Worm (Caenorhabditis elegans): Measurements from ENCODE around the gene C09B8.8.
A peak's percentile ranks its signal among the peaks of the same experiment; 100 is the strongest.

Gene C09B8.8

DNA sequence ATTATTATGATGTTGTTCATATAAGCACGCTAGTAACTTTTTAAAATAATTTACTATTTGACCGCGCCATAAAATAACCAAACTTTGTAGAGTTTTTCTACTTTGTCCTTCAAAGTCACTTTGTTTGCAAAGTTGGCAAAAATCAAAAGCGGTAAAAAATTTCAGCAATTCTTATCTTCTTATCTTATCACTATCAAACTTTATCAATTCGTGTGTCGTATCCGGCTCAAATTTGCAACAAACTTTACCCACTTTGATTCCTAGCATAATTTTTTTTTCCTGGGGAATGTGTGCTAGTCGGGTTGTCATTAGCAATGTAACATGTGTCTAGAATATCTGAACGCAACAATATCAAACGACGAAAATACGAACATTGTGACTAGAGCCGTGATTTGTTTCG is 29.6 kb upstream of the C09B8.8 start:
- TF ChIP-seq elt-2 (tag; optimal IDR thresholded peaks at IDR 0.05) (peak; percentile 72), fkh-10 (GFP tag; optimal IDR thresholded peaks at IDR 0.05) (no peak)

DNA sequence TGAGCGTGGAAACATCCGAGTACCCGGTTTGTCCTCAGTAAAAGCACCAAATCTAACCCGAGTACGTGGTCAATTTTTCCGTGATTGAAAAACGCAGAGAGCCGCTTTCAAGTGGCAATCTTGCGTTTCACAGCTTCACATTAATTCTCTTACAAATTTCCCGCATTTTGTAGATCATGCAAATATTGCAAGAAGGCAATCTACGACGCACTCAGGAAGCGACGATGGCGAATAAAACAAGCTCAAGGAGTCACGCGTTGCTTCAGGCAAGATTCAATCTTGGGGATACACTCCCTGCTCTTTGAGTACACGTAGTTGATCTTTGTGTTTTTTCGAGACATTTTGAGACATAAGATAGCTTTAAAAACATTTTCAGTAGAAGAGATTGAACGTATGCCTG is 27.4 kb upstream of the C09B8.8 start:
- TF ChIP-seq pha-4 (tag; optimal IDR thresholded peaks at IDR 0.05) (no peak), sdc-2 (tag; optimal IDR thresholded peaks at IDR 0.05) (no peak), nhr-232 (tag; optimal IDR thresholded peaks at IDR 0.05) (no peak), K09A11.1 (tag; optimal IDR thresholded peaks at IDR 0.05; ENCODE audit: insufficient read depth) (no peak), tbx-2 (tag; optimal IDR thresholded peaks at IDR 0.05) (no peak), ets-4 (tag; optimal IDR thresholded peaks at IDR 0.05) (no peak), C08G9.2 (tag; optimal IDR thresholded peaks at IDR 0.05) (no peak), che-1 (tag; optimal IDR thresholded peaks at IDR 0.05) (no peak), gmeb-2 (tag; optimal IDR thresholded peaks at IDR 0.05) (no peak), elt-4 (tag; optimal IDR thresholded peaks at IDR 0.05) (no peak), ceh-45 (GFP tag; IDR thresholded peaks at IDR 0.05) (no peak), ceh-24 (tag; optimal IDR thresholded peaks at IDR 0.05) (no peak), unc-42 (tag; optimal IDR thresholded peaks at IDR 0.05) (no peak), ztf-16 (tag; optimal IDR thresholded peaks at IDR 0.05) (no peak)

DNA sequence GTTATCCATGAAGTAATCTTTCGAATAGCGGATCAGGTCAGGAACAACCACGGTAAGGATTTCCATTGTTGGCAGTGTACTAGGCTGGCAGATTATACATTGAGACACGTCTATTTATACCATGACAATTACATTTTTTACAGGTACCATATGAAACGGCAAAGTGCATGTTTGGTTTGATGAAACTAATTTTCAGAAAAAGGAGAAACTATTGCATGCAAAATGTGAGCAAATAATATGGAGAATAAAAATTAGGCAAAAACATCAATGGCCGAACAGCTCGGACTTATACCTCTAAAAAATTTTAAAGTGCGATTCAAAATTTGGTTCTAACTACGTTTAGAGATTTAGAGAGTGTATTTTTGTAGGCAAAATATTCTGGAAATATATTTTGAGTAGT is 22.5 kb upstream of the C09B8.8 start, which contains the start of gene F22F4.5:
Gene F22F4.5, minus strand, starts transcription at position 101 of the 400 bp plus-strand sequence.
- no peak for TF ChIP-seq hlh-15 (tag; optimal IDR thresholded peaks at IDR 0.05)
- TF ChIP-seq ceh-30 (tag; optimal IDR thresholded peaks at IDR 0.05) = no peak
- TF ChIP-seq hlh-30 (tag; optimal IDR thresholded peaks at IDR 0.05; ENCODE audit: insufficient read depth) = no peak
- no peak for TF ChIP-seq C08G9.2 (tag; optimal IDR thresholded peaks at IDR 0.05)
- TF ChIP-seq ceh-14 (tag; optimal IDR thresholded peaks at IDR 0.05) = no peak
- TF ChIP-seq ahr-1 (tag; optimal IDR thresholded peaks at IDR 0.05) = no peak
- TF ChIP-seq lim-6 (tag; optimal IDR thresholded peaks at IDR 0.05) = no peak
- no peak for TF ChIP-seq K09A11.1 (tag; optimal IDR thresholded peaks at IDR 0.05; ENCODE audit: insufficient read depth)
- TF ChIP-seq ceh-2 (tag; optimal IDR thresholded peaks at IDR 0.05) = no peak
- no peak for TF ChIP-seq pag-3 (tag; optimal IDR thresholded peaks at IDR 0.05; ENCODE audit: borderline replicate concordance)
- no peak for TF ChIP-seq ceh-9 (tag; optimal IDR thresholded peaks at IDR 0.05)

DNA sequence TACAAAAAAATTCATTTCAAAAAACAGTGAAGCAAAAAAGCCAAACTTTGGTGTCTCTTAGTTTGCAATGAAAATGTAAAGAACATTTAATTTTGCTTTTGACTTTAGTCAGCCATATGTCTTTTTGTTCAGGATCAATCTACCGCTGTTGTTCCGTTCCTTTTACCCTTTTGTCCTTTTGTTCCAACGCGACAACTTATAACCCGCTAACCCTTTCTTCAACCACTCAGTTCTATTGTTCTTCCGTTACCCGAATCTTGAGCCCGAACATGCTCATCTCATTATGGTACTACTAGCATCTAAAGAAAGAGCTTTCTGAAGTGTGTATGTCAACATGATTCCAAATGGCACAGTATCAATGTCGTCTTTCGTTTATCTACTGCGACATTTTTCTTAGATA is 21.3 kb upstream of the C09B8.8 start:
- TF ChIP-seq nhr-232 (tag; optimal IDR thresholded peaks at IDR 0.05) (no peak), elt-2 (tag; optimal IDR thresholded peaks at IDR 0.05) (no peak), unc-3 (GFP tag; conservative IDR thresholded peaks at IDR 0.05) (no peak), unc-3 (tag; optimal IDR thresholded peaks at IDR 0.05) (no peak), ets-4 (tag; optimal IDR thresholded peaks at IDR 0.05) (no peak), sox-2 (GFP tag; IDR thresholded peaks at IDR 0.05) (peak; percentile 66), hlh-30 (tag; optimal IDR thresholded peaks at IDR 0.05; ENCODE audit: insufficient read depth) (no peak)

DNA sequence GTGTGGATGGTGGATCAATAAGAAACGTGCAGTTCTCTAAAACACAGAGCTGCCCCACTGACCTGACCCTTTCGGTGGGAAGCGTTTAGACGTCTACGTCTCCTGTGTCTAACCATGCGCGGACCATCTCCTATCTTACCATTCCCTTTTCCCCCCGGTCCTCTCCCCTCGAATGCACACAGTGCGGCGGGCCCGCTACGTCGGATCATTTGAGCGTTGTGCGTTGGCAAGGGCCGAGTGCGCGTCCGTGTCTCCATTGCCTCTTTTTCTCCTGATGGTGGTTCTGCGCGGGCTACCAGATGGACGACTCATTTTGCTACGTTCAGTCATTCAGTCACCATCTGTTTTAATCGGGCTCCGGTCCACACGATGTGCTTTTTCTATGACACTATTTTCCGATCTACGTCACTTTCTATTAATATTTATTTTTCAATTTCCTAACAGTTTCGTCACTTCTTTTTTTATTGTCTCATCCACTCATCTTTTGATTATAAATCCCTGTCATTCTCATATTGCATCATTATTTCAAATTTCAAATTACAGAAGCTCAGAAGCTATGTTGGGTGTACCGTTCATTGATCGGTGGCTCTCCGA is 19.6 kb upstream of the C09B8.8 start, which contains the start of gene inx-3:
Gene inx-3, plus strand, starts transcription at position 544 of the 594 bp plus-strand sequence.
- TF ChIP-seq T23F11.4 (GFP tag; optimal IDR thresholded peaks at IDR 0.05) (peak; percentile 48), hlh-8 (tag; optimal IDR thresholded peaks at IDR 0.05) (peak; percentile 22), fkh-10 (GFP tag; optimal IDR thresholded peaks at IDR 0.05) (no peak), unc-42 (tag; optimal IDR thresholded peaks at IDR 0.05) (no peak), K02D7.2 (tag; optimal IDR thresholded peaks at IDR 0.05) (no peak), hlh-6 (tag; optimal IDR thresholded peaks at IDR 0.05) (peak; percentile 32), ceh-30 (tag; optimal IDR thresholded peaks at IDR 0.05) (no peak), sdc-2 (tag; optimal IDR thresholded peaks at IDR 0.05) (peak; percentile 42), ceh-2 (tag; optimal IDR thresholded peaks at IDR 0.05) (peak; percentile 17), ref-2 (tag; optimal IDR thresholded peaks at IDR 0.05) (peak; percentile 38), C08G9.2 (tag; optimal IDR thresholded peaks at IDR 0.05) (peak; percentile 24), ceh-31 (tag; optimal IDR thresholded peaks at IDR 0.05) (peak; percentile 43), C38D4.7 (GFP tag; optimal IDR thresholded peaks at IDR 0.05) (no peak), ceh-6 (GFP tag; optimal IDR thresholded peaks at IDR 0.05) (no peak), unc-3 (GFP tag; conservative IDR thresholded peaks at IDR 0.05) (no peak), unc-3 (tag; optimal IDR thresholded peaks at IDR 0.05) (no peak), madf-2 (tag; optimal IDR thresholded peaks at IDR 0.05) (no peak), hlh-15 (tag; optimal IDR thresholded peaks at IDR 0.05) (no peak), ceh-19 (GFP tag; optimal IDR thresholded peaks at IDR 0.05) (no peak), tbx-2 (tag; optimal IDR thresholded peaks at IDR 0.05) (peak; percentile 63), pax-1 (tag; optimal IDR thresholded peaks at IDR 0.05) (no peak), zip-5 (tag; optimal IDR thresholded peaks at IDR 0.05) (no peak), eyg-1 (tag; optimal IDR thresholded peaks at IDR 0.05) (peak; percentile 40), Y22D7AL.16 (tag; optimal IDR thresholded peaks at IDR 0.05) (no peak), unc-86 (tag; optimal IDR thresholded peaks at IDR 0.05) (no peak), ceh-34 (tag; optimal IDR thresholded peaks at IDR 0.05) (peak; percentile 56)
